Fruit fly (Drosophila melanogaster) whole organism, pupa: ENCODE results near the gene Hayan.
A peak's percentile ranks its signal among the peaks of the same experiment; 100 is the strongest.

Experiments
- CG10348 ChIP-seq: fragments of 200-800 bp; sonication (Bioruptor generic); IDR thresholded peaks from 2 replicates; pipeline ENCODE4 v1.3.6; 2022; ENCODE audit warnings: missing biosample characterization, missing genetic modification characterization
- CG12605 ChIP-seq: fragments of 200-800 bp; sonication (Bioruptor generic); IDR thresholded peaks from 2 replicates; pipeline ENCODE4 v1.3.6; 2022; ENCODE audit warnings: missing biosample characterization, missing genetic modification characterization
- CG13204 ChIP-seq: fragments of 200-800 bp; sonication (Bioruptor generic); optimal IDR thresholded peaks from 2 replicates; lab custom pipeline; 2018; ENCODE audit warnings: missing biosample characterization, mild to moderate bottlenecking, missing genetic modification characterization, moderate library complexity
- CG14655 ChIP-seq: fragments of 200-800 bp; sonication (Bioruptor generic); optimal IDR thresholded peaks from 3 replicates; lab custom pipeline; 2017; ENCODE audit warnings: mild to moderate bottlenecking, missing biosample characterization, missing genetic modification reagents, missing genetic modification characterization
- CG17806 ChIP-seq: fragments of 200-800 bp; sonication (Bioruptor generic); optimal IDR thresholded peaks from 2 replicates; lab custom pipeline; 2018; ENCODE audit warnings: missing biosample characterization, mild to moderate bottlenecking, missing genetic modification characterization, moderate library complexity
- CG32121 ChIP-seq: fragments of 200-800 bp; sonication (Bioruptor generic); IDR thresholded peaks from 2 replicates; pipeline ENCODE4 v1.3.6; 2022; ENCODE audit warnings: missing biosample characterization, missing genetic modification characterization
- CG4496 ChIP-seq: fragments of 200-800 bp; sonication (Bioruptor generic); IDR thresholded peaks from 3 replicates; pipeline ENCODE4 v1.3.6; 2022; ENCODE audit warnings: missing biosample characterization, missing genetic modification characterization
- CG8159 ChIP-seq: fragments of 200-800 bp; sonication (Bioruptor generic); optimal IDR thresholded peaks from 3 replicates; lab custom pipeline; 2018; ENCODE audit warnings: missing biosample characterization, mild to moderate bottlenecking, missing genetic modification characterization, moderate library complexity
- CG8301 ChIP-seq: fragments of 200-800 bp; sonication (Bioruptor generic); optimal IDR thresholded peaks from 2 replicates; lab custom pipeline; 2018; ENCODE audit warnings: missing biosample characterization, mild to moderate bottlenecking, missing genetic modification characterization
- CG9948 ChIP-seq: fragments of 200-800 bp; sonication (Bioruptor generic); optimal IDR thresholded peaks from 2 replicates; lab custom pipeline; 2018; ENCODE audit warnings: missing biosample characterization, mild to moderate bottlenecking, missing genetic modification characterization, moderate library complexity
- D1 ChIP-seq: fragments of 200-800 bp; sonication (Bioruptor generic); optimal IDR thresholded peaks from 2 replicates; lab custom pipeline; 2018; ENCODE audit warnings: missing biosample characterization, mild to moderate bottlenecking, missing genetic modification characterization, moderate library complexity
- EcR ChIP-seq: fragments of 200-800 bp; sonication (Bioruptor generic); optimal IDR thresholded peaks from 3 replicates; lab custom pipeline; 2019; ENCODE audit warnings: missing biosample characterization, missing genetic modification characterization, mild to moderate bottlenecking, moderate library complexity, missing genetic modification reagents
- Ets98B ChIP-seq: fragments of 200-800 bp; sonication (Bioruptor generic); IDR thresholded peaks from 2 replicates; pipeline ENCODE4 v1.3.6; 2022; ENCODE audit warnings: missing biosample characterization, missing genetic modification characterization
- Pif1A ChIP-seq: fragments of 200-800 bp; sonication (Bioruptor generic); optimal IDR thresholded peaks from 3 replicates; lab custom pipeline; 2016; ENCODE audit warnings: missing biosample characterization, missing genetic modification characterization
- Pif1B ChIP-seq: fragments of 200-800 bp; sonication (Bioruptor generic); optimal IDR thresholded peaks from 3 replicates; lab custom pipeline; 2016; ENCODE audit warnings: missing biosample characterization, missing genetic modification characterization
- Snoo ChIP-seq: fragments of 200-800 bp; sonication (Bioruptor generic); optimal IDR thresholded peaks from 3 replicates; lab custom pipeline; 2017; ENCODE audit warnings: missing biosample characterization, mild to moderate bottlenecking, missing genetic modification characterization, inconsistent platforms
- fd96Ca ChIP-seq: fragments of 200-800 bp; sonication (Bioruptor generic); IDR thresholded peaks from 3 replicates; pipeline ENCODE4 v1.3.6; 2022; ENCODE audit warnings: missing biosample characterization, missing genetic modification characterization
- gl ChIP-seq: fragments of 200-800 bp; sonication (Bioruptor generic); optimal IDR thresholded peaks from 2 replicates; lab custom pipeline; 2018; ENCODE audit warnings: missing biosample characterization, mild to moderate bottlenecking, missing genetic modification characterization
- rn ChIP-seq: fragments of 200-800 bp; sonication (Bioruptor generic); IDR thresholded peaks from 2 replicates; pipeline ENCODE4 v1.3.6; 2022; ENCODE audit warnings: missing biosample characterization, missing genetic modification characterization

Gene Hayan

DNA sequence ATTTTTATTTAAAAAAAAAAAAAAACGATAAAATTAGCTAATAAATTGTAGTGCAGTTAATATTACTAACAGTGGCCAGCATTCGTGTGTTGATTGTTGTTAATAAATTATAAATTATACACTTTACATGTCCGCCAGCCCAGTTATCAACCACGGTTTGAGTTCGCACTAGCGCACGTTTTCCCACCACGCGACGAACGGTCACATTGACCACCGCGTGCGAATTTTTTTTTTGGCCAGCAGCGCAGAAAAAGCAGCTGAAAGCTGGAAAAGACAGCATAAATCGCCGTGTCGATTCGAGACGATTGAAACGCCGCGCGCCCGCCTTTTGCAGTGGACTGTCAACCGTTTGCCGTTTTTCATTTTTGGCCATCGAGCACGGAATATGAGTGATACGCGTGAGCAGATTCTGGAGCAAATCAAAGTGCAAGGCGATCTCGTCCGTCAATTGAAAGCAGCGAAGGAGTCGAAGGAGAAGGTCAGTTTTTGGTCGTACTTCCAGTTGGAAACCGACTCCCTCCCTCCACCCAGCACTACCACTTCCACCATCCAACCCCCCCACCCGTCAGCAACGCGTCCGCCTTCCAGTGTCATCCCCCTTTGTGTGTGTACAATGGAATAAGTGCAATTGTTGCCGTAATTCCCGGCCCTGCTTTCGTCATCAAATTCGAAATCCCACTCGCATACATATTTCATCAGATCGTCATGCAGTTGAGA lies 31.8 kb upstream of the Hayan start, which contains the start of the genes Bx and HisRS:
Gene Bx (plus strand): TSS at position 224 of the 717 bp plus-strand sequence.
Gene HisRS (plus strand): TSS at position 224 of the 717 bp plus-strand sequence.
- TF ChIP-seq rn (GFP tag; lab: Robert Waterston, UW), result no peak
- TF ChIP-seq CG4496 (GFP tag; lab: Robert Waterston, UW), result peak; percentile 9; the same call in 2 of the 3 replicates
- peak; percentile 31 for TF ChIP-seq EcR
- TF ChIP-seq CG32121 (GFP tag; lab: Robert Waterston, UW), result no peak
- TF ChIP-seq, all 21 proteins: peak for 2

DNA sequence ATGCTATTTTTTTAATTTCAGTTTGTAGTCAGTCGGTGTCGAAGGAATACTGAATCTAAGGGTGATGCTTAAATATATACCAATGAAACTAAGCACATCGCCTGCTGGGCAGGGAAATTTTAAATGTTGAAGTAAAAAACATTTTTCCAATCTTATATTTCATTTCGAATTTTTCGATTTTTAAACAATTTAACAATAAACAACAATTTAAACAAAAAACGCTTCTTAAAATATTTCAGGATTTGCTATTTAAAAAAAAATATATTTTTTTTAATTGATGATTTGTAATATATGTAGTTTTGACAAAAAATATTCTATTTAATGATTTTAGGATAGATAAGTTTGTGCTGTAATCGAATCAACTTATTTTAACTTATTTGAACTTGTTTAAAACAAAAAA lies 31.2 kb upstream of the Hayan start, which contains the start of gene CG6470:
Gene CG6470 (minus strand): TSS at position 101 of the 400 bp plus-strand sequence.
- no peak for TF ChIP-seq CG13204
- TF ChIP-seq CG17806 (tag; lab: Kevin White, UChicago), result no peak
- no peak for TF ChIP-seq rn (GFP tag; lab: Robert Waterston, UW)
- no peak for TF ChIP-seq fd96Ca (GFP tag; lab: Robert Waterston, UW)
- no peak for TF ChIP-seq CG32121 (GFP tag; lab: Robert Waterston, UW)
- TF ChIP-seq CG14655 (GFP tag; lab: Kevin White, UChicago), result no peak
- TF ChIP-seq EcR, result no peak
- no peak for TF ChIP-seq gl (tag; lab: Kevin White, UChicago)
- no peak for TF ChIP-seq CG10348
- TF ChIP-seq Snoo (tag; lab: Kevin White, UChicago), result no peak
- no peak for TF ChIP-seq CG12605
- TF ChIP-seq Ets98B (GFP tag; lab: Robert Waterston, UW), result no peak
- no peak for TF ChIP-seq Pif1B
- no peak for TF ChIP-seq D1 (tag; lab: Kevin White, UChicago)
- TF ChIP-seq CG8301 (tag; lab: Kevin White, UChicago), result no peak
- no peak for TF ChIP-seq CG9948 (tag; lab: Kevin White, UChicago)
- no peak for TF ChIP-seq CG8159
- TF ChIP-seq CG4496 (GFP tag; lab: Robert Waterston, UW), result no peak

DNA sequence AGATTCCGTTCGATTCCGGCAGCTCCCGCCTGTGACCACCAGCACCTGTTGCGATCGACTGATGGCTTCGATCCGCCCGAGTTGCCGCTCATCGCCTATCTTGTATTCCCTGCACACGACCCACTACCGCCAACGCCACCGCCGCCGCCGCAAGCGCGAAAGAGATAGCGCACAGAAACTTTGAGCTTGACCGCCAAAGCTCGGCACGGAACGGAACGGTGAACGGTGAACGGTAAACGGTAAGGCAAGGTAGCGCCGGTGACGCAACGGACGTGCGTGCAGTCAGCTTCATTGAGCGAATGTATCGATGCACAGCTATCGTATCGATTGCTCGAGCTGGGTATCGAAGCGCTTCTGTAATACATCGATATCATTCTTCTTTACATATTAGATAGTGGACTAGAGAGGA lies 28.7 kb upstream of the Hayan start, which contains the start of gene Ggt-1:
Gene Ggt-1 (minus strand): TSS at position 251 of the 409 bp plus-strand sequence.
- TF ChIP-seq Snoo (tag; lab: Kevin White, UChicago), result no peak
- TF ChIP-seq CG8301 (tag; lab: Kevin White, UChicago), result no peak
- no peak for TF ChIP-seq CG14655 (GFP tag; lab: Kevin White, UChicago)
- TF ChIP-seq CG13204, result peak; percentile 82
- no peak for TF ChIP-seq gl (tag; lab: Kevin White, UChicago)
- peak; percentile 39; the same call in 1 of the 3 replicates for TF ChIP-seq CG4496 (GFP tag; lab: Robert Waterston, UW)
- no peak for TF ChIP-seq rn (GFP tag; lab: Robert Waterston, UW)
- no peak for TF ChIP-seq fd96Ca (GFP tag; lab: Robert Waterston, UW)

- TF ChIP-seq fd96Ca (GFP tag; lab: Robert Waterston, UW) (no peak), gl (tag; lab: Kevin White, UChicago) (no peak), Pif1A (GFP tag; lab: Kevin White, UChicago) (no peak), CG14655 (GFP tag; lab: Kevin White, UChicago) (no peak)
- TF ChIP-seq, all 21 proteins: peak for 0
Measured at dm6 chrX:18510884-18511283, 27.3 kb upstream of the Hayan start.

DNA sequence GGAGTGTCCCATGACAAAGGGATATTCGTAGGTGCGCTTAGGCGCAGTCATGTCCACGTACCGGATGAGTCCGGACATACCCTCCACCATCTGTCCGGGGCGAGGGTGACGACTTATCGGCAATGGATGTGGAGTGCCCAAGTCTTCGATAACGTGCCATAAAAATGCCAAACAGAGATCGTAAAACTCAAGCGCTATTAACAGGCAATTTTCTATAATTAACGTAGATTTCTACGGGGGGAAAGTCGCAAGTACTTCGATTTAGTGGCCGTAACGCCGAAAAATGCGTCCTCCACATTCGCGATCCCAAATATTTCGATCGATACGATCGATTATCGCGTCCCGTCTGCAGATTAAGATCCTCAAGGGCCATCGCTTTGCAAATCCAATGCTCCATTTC lies 25.9 kb upstream of the Hayan start:
- no peak for TF ChIP-seq fd96Ca (GFP tag; lab: Robert Waterston, UW)
- TF ChIP-seq Pif1B, result no peak
- no peak for TF ChIP-seq CG12605
- TF ChIP-seq Snoo (tag; lab: Kevin White, UChicago), result no peak
- no peak for TF ChIP-seq CG32121 (GFP tag; lab: Robert Waterston, UW)
- TF ChIP-seq CG10348, result no peak
- no peak for TF ChIP-seq CG8159
- no peak for TF ChIP-seq CG4496 (GFP tag; lab: Robert Waterston, UW)
- no peak for TF ChIP-seq Pif1A (GFP tag; lab: Kevin White, UChicago)
- TF ChIP-seq D1 (tag; lab: Kevin White, UChicago), result no peak
- TF ChIP-seq CG17806 (tag; lab: Kevin White, UChicago), result no peak

DNA sequence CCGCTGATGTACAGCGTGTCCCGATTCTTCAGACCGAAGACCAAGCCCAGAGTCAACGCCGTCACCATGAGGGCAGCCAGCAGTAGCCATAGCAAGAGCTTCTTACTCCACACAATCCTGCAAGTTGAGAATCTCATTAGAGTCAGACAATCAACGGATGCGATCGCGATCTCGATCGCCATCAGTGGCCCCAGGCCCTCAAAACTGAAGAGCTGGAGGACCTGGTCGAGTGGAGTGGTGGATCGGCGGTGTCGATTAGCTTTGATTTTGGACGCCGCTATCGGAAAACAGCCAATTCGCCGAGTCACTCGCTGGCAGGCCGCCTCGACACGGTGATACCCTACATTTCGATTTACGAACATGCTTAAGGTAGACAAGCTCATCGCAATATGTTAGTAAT lies 25.0 kb upstream of the Hayan start:
- TF ChIP-seq CG8159 (no peak), CG13204 (no peak), CG9948 (tag; lab: Kevin White, UChicago) (no peak), Ets98B (GFP tag; lab: Robert Waterston, UW) (no peak), Snoo (tag; lab: Kevin White, UChicago) (no peak), CG8301 (tag; lab: Kevin White, UChicago) (no peak), fd96Ca (GFP tag; lab: Robert Waterston, UW) (no peak), EcR (no peak)
